Worm (Caenorhabditis elegans): Measurements from ENCODE around the gene ZC404.2.

ZC404.2 gene

DNA sequence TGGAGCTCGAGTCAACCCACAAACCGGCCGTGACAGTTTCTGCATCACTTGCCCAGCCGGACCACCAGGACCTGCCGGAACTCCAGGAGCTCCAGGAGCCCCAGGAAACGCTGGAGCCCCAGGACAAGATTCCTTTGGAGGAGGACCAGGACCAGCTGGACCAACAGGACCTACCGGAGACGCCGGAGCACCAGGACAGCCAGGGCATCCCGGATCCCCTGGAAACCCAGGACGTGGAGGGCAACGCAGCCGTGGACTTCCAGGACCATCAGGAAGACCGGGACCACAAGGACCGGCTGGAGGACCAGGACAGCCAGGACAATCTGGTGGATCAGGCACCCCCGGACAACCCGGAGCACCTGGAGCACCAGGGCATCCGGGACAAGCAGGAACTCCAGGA, 42.3 kb downstream of the ZC404.2 start:
- no peak for TF ChIP-seq ztf-28 (GFP tag; IDR thresholded peaks at IDR 0.05)
- no peak for TF ChIP-seq let-607 (tag; optimal IDR thresholded peaks at IDR 0.05)
- TF ChIP-seq egrh-3 (GFP tag; IDR thresholded peaks at IDR 0.05) = peak; percentile 94
- TF ChIP-seq B0035.1 (tag; optimal IDR thresholded peaks at IDR 0.05) = no peak
- 0 out of 2 replicates have a peak, but pooled peaks have one; percentile 22 for TF ChIP-seq egl-18 (GFP tag; IDR thresholded peaks at IDR 0.05)
- 0 out of 2 replicates have a peak, but pooled peaks have one; percentile 47 for TF ChIP-seq F37B4.10 (GFP tag; IDR thresholded peaks at IDR 0.05)

ce11 chrV:6830755-6831227, 43.0 kb downstream of the ZC404.2 start, which contains the start of gene col-142:
col-142 (plus strand) TSS chrV:6831177.
- TF ChIP-seq somi-1 (GFP tag; optimal IDR thresholded peaks at IDR 0.05) (no peak), egl-18 (GFP tag; IDR thresholded peaks at IDR 0.05) (no peak)

ce11 chrV:6831539-6831938, 43.8 kb downstream of the ZC404.2 start:
- TF ChIP-seq egrh-3 (GFP tag; IDR thresholded peaks at IDR 0.05) (peak; percentile 90), pbrm-1 (GFP tag; IDR thresholded peaks at IDR 0.05) (no peak), zfh-2 (GFP tag; conservative IDR thresholded peaks at IDR 0.05) (peak; percentile 77), ceh-40 (GFP tag; IDR thresholded peaks at IDR 0.05) (no peak), fkh-3 (tag; optimal IDR thresholded peaks at IDR 0.05) (no peak)

ce11 chrV:6835242-6835641, 47.5 kb downstream of the ZC404.2 start, which contains the start of the genes T15B7.14 and col-143:
T15B7.14 (minus strand) TSS chrV:6835342.
col-143 (plus strand) TSS chrV:6835635.
- no peak for TF ChIP-seq nhr-120 (GFP tag; IDR thresholded peaks at IDR 0.05)
- no peak for TF ChIP-seq egrh-3 (GFP tag; IDR thresholded peaks at IDR 0.05)
- TF ChIP-seq lag-1 (GFP tag; IDR thresholded peaks at IDR 0.05) = no peak
- no peak for TF ChIP-seq unc-130 (GFP tag; optimal IDR thresholded peaks at IDR 0.05)
- no peak for TF ChIP-seq C17E4.6 (GFP tag; IDR thresholded peaks at IDR 0.05)
- no peak for TF ChIP-seq hmg-1.2 (GFP tag; IDR thresholded peaks at IDR 0.05)
- no peak for TF ChIP-seq dpff-1 (tag; optimal IDR thresholded peaks at IDR 0.05)
- TF ChIP-seq hrde-1 (tag; optimal IDR thresholded peaks at IDR 0.05; ENCODE audit: borderline replicate concordance) = no peak

ce11 chrV:6836036-6836435, 48.3 kb downstream of the ZC404.2 start:
- TF ChIP-seq zfh-2 (GFP tag; conservative IDR thresholded peaks at IDR 0.05) = peak; percentile 76
- TF ChIP-seq egrh-3 (GFP tag; IDR thresholded peaks at IDR 0.05) = peak; percentile 86
- TF ChIP-seq hlh-26 (GFP tag; conservative IDR thresholded peaks at IDR 0.05) = no peak

Data from whole organism, young adult.